Worm (Caenorhabditis elegans): ENCODE data around the gene H04D03.2.

H04D03.2 gene

ce11 chrIII:10432104-10432503 lies 10.1 kb downstream of the H04D03.2 start (continued):
- TF ChIP-seq nfyb-1 (GFP tag; IDR thresholded peaks at IDR 0.05) (no peak), madf-6 (GFP tag; IDR thresholded peaks at IDR 0.05) (0 out of 2 replicates have a peak, but pooled peaks have one; percentile 29), gei-17 (GFP tag; optimal IDR thresholded peaks at IDR 0.05) (no peak), snpc-3.4 (tag; optimal IDR thresholded peaks at IDR 0.05) (no peak), mes-4 (tag; optimal IDR thresholded peaks at IDR 0.05) (no peak), cebp-1 (GFP tag; IDR thresholded peaks at IDR 0.05) (no peak), cebp-1 (tag; optimal IDR thresholded peaks at IDR 0.05) (no peak), bed-1 (GFP tag; IDR thresholded peaks at IDR 0.05) (no peak), dox-1 (GFP tag; IDR thresholded peaks at IDR 0.05) (no peak), F49E8.2 (tag; optimal IDR thresholded peaks at IDR 0.05; ENCODE audit: insufficient read depth) (peak; percentile 17), ceh-27 (GFP tag; optimal IDR thresholded peaks at IDR 0.05) (no peak), dpff-1 (tag; optimal IDR thresholded peaks at IDR 0.05) (no peak), unc-130 (GFP tag; optimal IDR thresholded peaks at IDR 0.05) (no peak), sdz-38 (tag; optimal IDR thresholded peaks at IDR 0.05) (no peak), nhr-90 (tag; optimal IDR thresholded peaks at IDR 0.05) (no peak), Y95B8A.8 (GFP tag; IDR thresholded peaks at IDR 0.05) (no peak), ceh-100 (GFP tag; IDR thresholded peaks at IDR 0.05) (peak; percentile 28; the same call in 1 of the 2 replicates), egl-44 (GFP tag; IDR thresholded peaks at IDR 0.05) (no peak), lin-26 (GFP tag; IDR thresholded peaks at IDR 0.05) (0 out of 2 replicates have a peak, but pooled peaks have one; percentile 49), him-1 (tag; optimal IDR thresholded peaks at IDR 0.05) (no peak)

ce11 chrIII:10427882-10428281 lies 14.3 kb downstream of the H04D03.2 start, which contains the start of gene prp-3:
TSS of gene prp-3 (minus strand) at chrIII:10427982.
- TF ChIP-seq mel-28 (tag; optimal IDR thresholded peaks at IDR 0.05; ENCODE audit: borderline replicate concordance) (no peak), nhr-80 (tag; optimal IDR thresholded peaks at IDR 0.05) (no peak), lir-1 (GFP tag; conservative IDR thresholded peaks at IDR 0.05) (no peak), F57A8.1 (GFP tag; optimal IDR thresholded peaks at IDR 0.05) (no peak), nfya-1 (tag; optimal IDR thresholded peaks at IDR 0.05; ENCODE audit: borderline replicate concordance, insufficient read depth) (no peak), gei-17 (GFP tag; optimal IDR thresholded peaks at IDR 0.05) (no peak), ztf-6 (GFP tag; IDR thresholded peaks at IDR 0.05) (no peak), die-1 (tag; optimal IDR thresholded peaks at IDR 0.05) (no peak), sptf-2 (GFP tag; optimal IDR thresholded peaks at IDR 0.05) (no peak), snpc-3.4 (tag; optimal IDR thresholded peaks at IDR 0.05) (no peak), egl-18 (GFP tag; IDR thresholded peaks at IDR 0.05) (no peak), snpc-1.3 (tag; optimal IDR thresholded peaks at IDR 0.05; ENCODE audit: insufficient read depth) (no peak), F57C9.4 (tag; optimal IDR thresholded peaks at IDR 0.05) (no peak), unc-62 (GFP tag; optimal IDR thresholded peaks at IDR 0.05) (no peak)

- no peak for TF ChIP-seq cebp-1 (GFP tag; IDR thresholded peaks at IDR 0.05)
- no peak for TF ChIP-seq cebp-1 (tag; optimal IDR thresholded peaks at IDR 0.05)
- no peak for TF ChIP-seq hmg-20 (GFP tag; IDR thresholded peaks at IDR 0.05)
- no peak for TF ChIP-seq dox-1 (GFP tag; IDR thresholded peaks at IDR 0.05)
- no peak for TF ChIP-seq madf-6 (GFP tag; IDR thresholded peaks at IDR 0.05)
Measured at ce11 chrIII:10423906-10424305, 18.3 kb downstream of the H04D03.2 start, which contains the start of gene M03C11.6. TSS of gene M03C11.6 (minus strand) at chrIII:10424006.

- TF ChIP-seq chd-7 (tag; optimal IDR thresholded peaks at IDR 0.05), result no peak
- TF ChIP-seq mcd-1 (GFP tag; IDR thresholded peaks at IDR 0.05), result 0 out of 2 replicates have a peak, but pooled peaks have one; percentile 12
- no peak for TF ChIP-seq Y53F4B.3 (GFP tag; IDR thresholded peaks at IDR 0.05)
- no peak for TF ChIP-seq hrde-1 (tag; optimal IDR thresholded peaks at IDR 0.05; ENCODE audit: borderline replicate concordance)
- TF ChIP-seq hmg-20 (GFP tag; IDR thresholded peaks at IDR 0.05), result no peak
- TF ChIP-seq cebp-2 (GFP tag; IDR thresholded peaks at IDR 0.05), result no peak
- no peak for TF ChIP-seq ztf-25 (GFP tag; IDR thresholded peaks at IDR 0.05)
- no peak for TF ChIP-seq F57A8.1 (GFP tag; optimal IDR thresholded peaks at IDR 0.05)
- TF ChIP-seq lir-1 (GFP tag; conservative IDR thresholded peaks at IDR 0.05), result no peak
- peak; percentile 24 for TF ChIP-seq atf-7 (tag; optimal IDR thresholded peaks at IDR 0.05)
- no peak for TF ChIP-seq nfya-1 (tag; optimal IDR thresholded peaks at IDR 0.05; ENCODE audit: borderline replicate concordance, insufficient read depth)
- peak; percentile 93 for TF ChIP-seq him-1 (tag; optimal IDR thresholded peaks at IDR 0.05)
- TF ChIP-seq ztf-3 (GFP tag; optimal IDR thresholded peaks at IDR 0.05), result no peak
- TF ChIP-seq F22D6.2 (tag; optimal IDR thresholded peaks at IDR 0.05), result no peak
- no peak for TF ChIP-seq rec-8 (tag; optimal IDR thresholded peaks at IDR 0.05)
- TF ChIP-seq die-1 (tag; optimal IDR thresholded peaks at IDR 0.05), result no peak
- TF ChIP-seq ceh-100 (GFP tag; IDR thresholded peaks at IDR 0.05), result no peak
Measured at ce11 chrIII:10421680-10422079, 20.5 kb downstream of the H04D03.2 start.
